Fruit fly (Drosophila melanogaster) whole organism, pupa: ENCODE data around the gene Tb.

Experiments used
- CG10348 ChIP-seq: fragments of 200-800 bp; sonication (Bioruptor generic); IDR thresholded peaks from 2 replicates; pipeline ENCODE4 v1.3.6; 2022; ENCODE audit warnings: missing biosample characterization, missing genetic modification characterization
- CG12605 ChIP-seq: fragments of 200-800 bp; sonication (Bioruptor generic); IDR thresholded peaks from 2 replicates; pipeline ENCODE4 v1.3.6; 2022; ENCODE audit warnings: missing biosample characterization, missing genetic modification characterization
- CG13204 ChIP-seq: fragments of 200-800 bp; sonication (Bioruptor generic); optimal IDR thresholded peaks from 2 replicates; lab custom pipeline; 2018; ENCODE audit warnings: missing biosample characterization, mild to moderate bottlenecking, missing genetic modification characterization, moderate library complexity
- CG14655 ChIP-seq: fragments of 200-800 bp; sonication (Bioruptor generic); optimal IDR thresholded peaks from 3 replicates; lab custom pipeline; 2017; ENCODE audit warnings: mild to moderate bottlenecking, missing biosample characterization, missing genetic modification reagents, missing genetic modification characterization
- CG15710 ChIP-seq: fragments of 200-800 bp; sonication (Bioruptor generic); optimal IDR thresholded peaks from 2 replicates; lab custom pipeline; 2018; ENCODE audit warnings: missing biosample characterization, mild to moderate bottlenecking, missing genetic modification characterization, moderate library complexity
- CG17806 ChIP-seq: fragments of 200-800 bp; sonication (Bioruptor generic); optimal IDR thresholded peaks from 2 replicates; lab custom pipeline; 2018; ENCODE audit warnings: missing biosample characterization, mild to moderate bottlenecking, missing genetic modification characterization, moderate library complexity
- CG32121 ChIP-seq: fragments of 200-800 bp; sonication (Bioruptor generic); IDR thresholded peaks from 2 replicates; pipeline ENCODE4 v1.3.6; 2022; ENCODE audit warnings: missing biosample characterization, missing genetic modification characterization
- CG34367 ChIP-seq: fragments of 200-800 bp; sonication (Bioruptor generic); optimal IDR thresholded peaks from 2 replicates; lab custom pipeline; 2018; ENCODE audit warnings: missing biosample characterization, mild to moderate bottlenecking, missing genetic modification characterization
- CG4496 ChIP-seq: fragments of 200-800 bp; sonication (Bioruptor generic); IDR thresholded peaks from 3 replicates; pipeline ENCODE4 v1.3.6; 2022; ENCODE audit warnings: missing biosample characterization, missing genetic modification characterization
- CG8159 ChIP-seq: fragments of 200-800 bp; sonication (Bioruptor generic); optimal IDR thresholded peaks from 3 replicates; lab custom pipeline; 2018; ENCODE audit warnings: missing biosample characterization, mild to moderate bottlenecking, missing genetic modification characterization, moderate library complexity
- CG8301 ChIP-seq: fragments of 200-800 bp; sonication (Bioruptor generic); optimal IDR thresholded peaks from 2 replicates; lab custom pipeline; 2018; ENCODE audit warnings: missing biosample characterization, mild to moderate bottlenecking, missing genetic modification characterization
- CG9948 ChIP-seq: fragments of 200-800 bp; sonication (Bioruptor generic); optimal IDR thresholded peaks from 2 replicates; lab custom pipeline; 2018; ENCODE audit warnings: missing biosample characterization, mild to moderate bottlenecking, missing genetic modification characterization, moderate library complexity
- D1 ChIP-seq: fragments of 200-800 bp; sonication (Bioruptor generic); optimal IDR thresholded peaks from 2 replicates; lab custom pipeline; 2018; ENCODE audit warnings: missing biosample characterization, mild to moderate bottlenecking, missing genetic modification characterization, moderate library complexity
- EcR ChIP-seq: fragments of 200-800 bp; sonication (Bioruptor generic); optimal IDR thresholded peaks from 3 replicates; lab custom pipeline; 2019; ENCODE audit warnings: missing biosample characterization, missing genetic modification characterization, mild to moderate bottlenecking, moderate library complexity, missing genetic modification reagents
- Ets98B ChIP-seq: fragments of 200-800 bp; sonication (Bioruptor generic); IDR thresholded peaks from 2 replicates; pipeline ENCODE4 v1.3.6; 2022; ENCODE audit warnings: missing biosample characterization, missing genetic modification characterization
- Pif1A ChIP-seq: fragments of 200-800 bp; sonication (Bioruptor generic); optimal IDR thresholded peaks from 3 replicates; lab custom pipeline; 2016; ENCODE audit warnings: missing biosample characterization, missing genetic modification characterization
- Pif1B ChIP-seq: fragments of 200-800 bp; sonication (Bioruptor generic); optimal IDR thresholded peaks from 3 replicates; lab custom pipeline; 2016; ENCODE audit warnings: missing biosample characterization, missing genetic modification characterization
- Snoo ChIP-seq: fragments of 200-800 bp; sonication (Bioruptor generic); optimal IDR thresholded peaks from 3 replicates; lab custom pipeline; 2017; ENCODE audit warnings: missing biosample characterization, mild to moderate bottlenecking, missing genetic modification characterization, inconsistent platforms
- fd96Ca ChIP-seq: fragments of 200-800 bp; sonication (Bioruptor generic); IDR thresholded peaks from 3 replicates; pipeline ENCODE4 v1.3.6; 2022; ENCODE audit warnings: missing biosample characterization, missing genetic modification characterization
- gl ChIP-seq: fragments of 200-800 bp; sonication (Bioruptor generic); optimal IDR thresholded peaks from 2 replicates; lab custom pipeline; 2018; ENCODE audit warnings: missing biosample characterization, mild to moderate bottlenecking, missing genetic modification characterization
- rn ChIP-seq: fragments of 200-800 bp; sonication (Bioruptor generic); IDR thresholded peaks from 2 replicates; pipeline ENCODE4 v1.3.6; 2022; ENCODE audit warnings: missing biosample characterization, missing genetic modification characterization

The Tb gene

DNA sequence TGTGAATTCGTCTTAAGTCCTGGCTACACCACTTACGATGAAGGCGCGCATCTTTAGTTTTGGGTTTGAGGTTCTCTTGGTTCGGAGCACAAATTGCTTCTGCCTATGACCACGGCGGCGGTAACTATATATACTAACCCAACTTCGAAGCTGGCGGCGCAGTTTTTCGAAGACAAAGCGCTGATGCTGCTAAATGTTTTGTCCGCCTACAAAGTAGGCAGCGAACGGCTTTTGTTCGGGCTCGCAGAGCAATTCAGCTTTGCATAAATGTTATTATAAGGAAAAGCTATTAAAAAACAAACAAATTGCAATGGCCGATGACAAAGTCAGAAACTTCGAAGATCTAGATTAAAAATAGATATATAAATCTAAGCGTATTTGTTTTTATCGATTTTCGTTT is 30.7 kb upstream of the Tb start, which contains the start of gene TwdlL:
Gene TwdlL (minus strand): TSS at position 101 of the 400 bp plus-strand sequence.
- TF ChIP-seq Pif1B = no peak
- TF ChIP-seq gl (tag; lab: Kevin White, UChicago) = no peak
- no peak for TF ChIP-seq CG8301 (tag; lab: Kevin White, UChicago)
- no peak for TF ChIP-seq fd96Ca
- no peak for TF ChIP-seq Pif1A (GFP tag; lab: Kevin White, UChicago)
- TF ChIP-seq EcR (GFP tag; lab: Kevin White, UChicago) = no peak
- no peak for TF ChIP-seq CG17806
- TF ChIP-seq CG15710 (tag; lab: Kevin White, UChicago) = no peak

DNA sequence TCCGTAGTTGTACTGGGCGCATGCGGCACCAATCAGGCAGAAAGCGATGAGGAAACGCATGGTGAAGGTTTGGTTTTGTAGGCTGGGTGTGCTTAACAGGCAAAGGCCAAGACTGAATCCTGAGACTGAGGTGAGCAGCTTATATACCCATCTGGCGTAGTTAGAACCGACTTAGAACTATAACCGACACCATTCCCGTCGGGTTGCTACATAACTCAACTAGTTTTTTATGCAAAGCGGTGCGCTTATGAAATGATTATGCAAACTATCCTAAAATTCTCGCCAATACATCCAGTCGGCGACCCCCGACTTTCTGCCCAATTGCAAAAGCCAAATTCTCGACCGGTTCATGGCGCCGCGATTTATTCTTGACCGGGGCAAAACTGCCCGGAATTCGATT is 29.6 kb upstream of the Tb start, which contains the start of gene TwdlO:
Gene TwdlO (minus strand): TSS at position 101 of the 400 bp plus-strand sequence.
- no peak for TF ChIP-seq Snoo (tag; lab: Kevin White, UChicago)

DNA sequence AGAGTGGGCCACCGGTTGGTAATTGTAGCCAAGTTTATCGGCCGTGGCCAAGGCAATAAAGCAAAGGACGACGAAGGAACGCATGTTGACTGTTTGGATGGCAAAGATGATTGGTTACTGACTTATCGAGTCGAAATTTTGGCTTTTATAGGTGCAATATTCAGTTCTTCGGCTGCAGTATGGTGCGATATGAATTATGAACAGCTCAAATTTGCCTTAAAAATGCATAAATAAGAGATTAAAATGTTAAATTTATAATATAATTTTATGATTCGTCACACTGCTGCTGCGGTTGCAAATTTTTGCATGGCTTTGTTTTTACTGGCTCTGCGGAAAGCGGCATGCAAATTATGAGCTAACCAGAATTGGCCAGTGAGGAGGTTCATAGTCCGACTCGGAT is 27.6 kb upstream of the Tb start, which contains the start of gene TwdlK:
Gene TwdlK (minus strand): TSS at position 101 of the 400 bp plus-strand sequence.
- TF ChIP-seq CG4496 (no peak), Pif1B (no peak)

DNA sequence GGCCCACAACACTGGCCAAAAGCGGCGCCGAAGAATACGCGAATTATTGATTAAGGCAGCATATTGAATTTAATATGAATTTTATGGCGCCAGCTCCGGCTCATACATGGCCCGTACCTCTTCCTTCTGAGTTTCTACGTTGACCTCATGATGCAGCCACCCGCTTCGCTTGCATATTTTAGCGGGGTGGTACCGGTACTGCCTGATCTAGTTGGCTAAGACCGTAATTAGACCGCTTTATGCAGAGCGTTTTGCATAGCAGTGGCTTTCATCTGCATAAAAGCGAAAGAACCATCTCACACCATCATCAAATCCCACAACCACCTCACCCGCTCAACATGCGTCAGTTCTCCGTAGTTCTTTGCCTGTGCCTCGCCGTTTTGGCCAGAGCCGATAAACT is 26.6 kb upstream of the Tb start, which contains the start of gene TwdlJ:
Gene TwdlJ (plus strand): TSS at position 301 of the 400 bp plus-strand sequence.
- TF ChIP-seq Pif1A (GFP tag; lab: Kevin White, UChicago) = no peak

DNA sequence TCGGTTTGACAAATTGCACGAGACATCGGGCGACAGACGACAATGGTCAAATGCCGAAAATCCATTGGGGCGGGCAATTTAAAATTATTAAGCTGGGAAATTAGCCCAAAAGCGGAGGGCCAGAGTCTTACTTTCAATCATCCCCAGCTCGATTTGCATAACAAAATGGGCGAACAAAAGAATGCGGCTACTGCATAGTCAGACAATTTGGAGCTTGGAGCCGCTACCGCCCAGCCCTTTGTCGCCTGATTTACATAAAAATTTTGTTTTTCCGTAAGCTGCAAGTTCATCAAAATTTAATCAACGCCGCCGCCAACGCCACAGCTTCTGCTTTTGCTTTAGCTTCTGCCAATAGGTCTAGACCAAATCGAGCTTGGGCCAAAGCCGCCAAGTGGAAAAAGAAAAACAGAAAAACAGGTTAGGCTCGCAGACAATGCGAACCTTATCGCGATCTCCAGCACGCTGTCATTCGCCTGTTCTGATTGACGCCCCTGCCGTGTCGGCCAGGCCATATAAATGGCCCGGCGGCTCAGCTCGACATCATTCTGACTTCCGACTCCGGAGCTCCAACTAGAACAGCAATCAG is 24.8 kb upstream of the Tb start, which contains the start of gene TwdlN:
Gene TwdlN (plus strand): TSS at position 536 of the 586 bp plus-strand sequence.
- no peak for TF ChIP-seq Ets98B
- no peak for TF ChIP-seq gl (tag; lab: Kevin White, UChicago)
- no peak for TF ChIP-seq CG17806
- TF ChIP-seq CG34367 (tag; lab: Kevin White, UChicago) = no peak
- no peak for TF ChIP-seq CG13204 (GFP tag; lab: Kevin White, UChicago)
- no peak for TF ChIP-seq EcR (GFP tag; lab: Kevin White, UChicago)
- TF ChIP-seq CG15710 (tag; lab: Kevin White, UChicago) = no peak
- no peak for TF ChIP-seq D1
- TF ChIP-seq fd96Ca = no peak
- TF ChIP-seq rn = no peak
- no peak for TF ChIP-seq CG12605 (GFP tag; lab: Robert Waterston, UW)
- no peak for TF ChIP-seq CG32121

DNA sequence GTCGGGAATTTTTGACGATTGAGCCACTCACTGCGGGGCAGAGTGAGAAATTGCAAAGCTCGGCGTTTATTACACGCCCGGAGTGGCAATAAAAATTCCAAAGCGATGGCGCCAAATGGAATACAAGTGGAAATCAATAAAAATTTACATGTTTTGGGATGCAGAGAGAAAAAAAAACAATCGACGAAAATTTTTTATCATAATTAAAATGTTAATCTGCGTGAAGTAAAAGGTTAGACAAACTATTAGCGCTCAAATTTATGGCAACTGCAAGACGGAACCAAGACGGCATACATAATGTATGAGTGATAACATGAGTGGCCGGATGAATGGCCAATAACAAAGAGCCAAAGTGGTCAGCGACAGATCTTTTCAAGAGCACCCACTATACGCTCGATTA is 23.2 kb upstream of the Tb start:
- TF ChIP-seq CG10348 (GFP tag; lab: Robert Waterston, UW) = no peak
- TF ChIP-seq, all 21 proteins: peak for 0

DNA sequence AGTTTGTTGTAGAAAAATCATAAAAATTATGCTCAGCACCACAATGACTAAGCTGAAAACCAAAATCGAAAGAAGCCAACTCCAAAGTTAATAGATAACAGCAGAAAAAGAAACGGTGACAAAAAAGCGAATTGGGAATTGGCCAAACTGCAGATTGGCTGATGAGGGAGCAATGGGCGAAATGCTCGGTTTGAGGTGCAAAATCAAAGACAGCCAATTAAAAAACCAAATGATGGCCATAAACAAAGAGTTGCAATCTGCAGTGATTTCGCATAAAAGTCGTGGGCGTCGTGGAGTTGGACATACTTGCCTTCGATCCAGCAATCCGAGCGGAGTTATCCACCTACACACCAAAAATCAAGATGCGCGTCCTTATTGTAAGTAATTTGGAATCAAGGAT is 22.8 kb upstream of the Tb start, which contains the start of gene TwdlH:
Gene TwdlH (plus strand): TSS at position 301 of the 400 bp plus-strand sequence.
- TF ChIP-seq CG15710 (tag; lab: Kevin White, UChicago) = no peak
- no peak for TF ChIP-seq CG14655
- TF ChIP-seq fd96Ca = no peak

DNA sequence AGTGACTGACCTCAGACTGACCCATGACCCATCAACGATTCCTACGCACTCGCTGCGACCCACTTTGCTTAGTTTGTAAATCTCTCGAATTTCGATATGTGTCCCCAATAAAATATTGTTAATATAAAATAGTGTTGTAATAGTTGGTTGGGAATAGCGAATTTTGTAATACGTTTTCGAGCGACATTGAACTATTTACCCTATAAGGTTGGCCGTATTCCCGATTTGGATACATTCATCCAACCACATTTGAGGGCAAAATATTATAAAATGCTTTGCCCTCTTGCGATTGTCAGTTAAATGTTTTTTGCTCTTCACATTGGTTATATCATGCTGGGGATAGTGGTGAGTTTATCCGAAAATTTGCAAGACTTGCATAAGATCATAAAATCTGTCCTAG is 21.7 kb upstream of the Tb start, which contains the start of gene TwdlR:
Gene TwdlR (plus strand): TSS at position 301 of the 400 bp plus-strand sequence.
- TF ChIP-seq EcR (GFP tag; lab: Kevin White, UChicago) = no peak
- no peak for TF ChIP-seq CG12605 (GFP tag; lab: Robert Waterston, UW)
- TF ChIP-seq CG8301 (tag; lab: Kevin White, UChicago) = no peak
- TF ChIP-seq CG8159 (tag; lab: Kevin White, UChicago) = no peak
- no peak for TF ChIP-seq Pif1B
- no peak for TF ChIP-seq Snoo (tag; lab: Kevin White, UChicago)
- TF ChIP-seq D1 = no peak
- no peak for TF ChIP-seq CG17806
- TF ChIP-seq gl (tag; lab: Kevin White, UChicago) = no peak
- TF ChIP-seq CG14655 = no peak
- TF ChIP-seq CG13204 (GFP tag; lab: Kevin White, UChicago) = no peak

DNA sequence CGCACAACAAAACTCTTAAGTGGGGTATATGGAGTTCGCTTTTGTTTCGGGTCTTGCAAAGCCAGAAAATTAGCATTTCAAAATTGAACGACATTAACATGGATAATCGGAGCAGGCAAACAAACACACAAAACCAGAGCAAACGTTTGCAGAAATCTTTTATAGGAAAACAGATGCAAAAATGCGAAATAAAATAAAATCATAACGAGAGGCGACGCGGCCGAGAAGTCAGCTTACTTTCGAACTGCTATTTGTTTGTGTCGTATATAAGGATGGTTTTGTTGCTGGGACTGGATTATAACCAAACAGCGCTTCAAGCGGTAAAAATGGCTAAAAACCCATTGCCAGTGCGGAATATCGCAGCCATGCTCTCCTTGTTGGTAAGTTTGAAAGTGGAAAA is 19.9 kb upstream of the Tb start, which contains the start of gene TwdlS:
Gene TwdlS (plus strand): TSS at position 301 of the 400 bp plus-strand sequence.
- TF ChIP-seq gl (tag; lab: Kevin White, UChicago) (no peak), Pif1A (GFP tag; lab: Kevin White, UChicago) (no peak), Snoo (tag; lab: Kevin White, UChicago) (no peak), rn (no peak), Ets98B (no peak), CG4496 (no peak), CG9948 (tag; lab: Kevin White, UChicago) (no peak), CG34367 (tag; lab: Kevin White, UChicago) (no peak), D1 (no peak), CG15710 (tag; lab: Kevin White, UChicago) (no peak), CG10348 (GFP tag; lab: Robert Waterston, UW) (no peak), CG8159 (tag; lab: Kevin White, UChicago) (no peak)
